Worm (Caenorhabditis elegans) whole organism, L4 larva: ENCODE data around the gene nhr-12.
A peak's percentile ranks its signal among the peaks of the same experiment; 100 is the strongest.

Experiments
- aly-2 ChIP-seq: sonication (generic microtip); optimal IDR thresholded peaks from 2 replicates; lab custom pipeline; 2018; ENCODE audit warnings: missing biosample characterization, missing genetic modification characterization
- dmd-9 ChIP-seq: fragments of 200-800 bp; sonication (Bioruptor generic); IDR thresholded peaks from 2 replicates; pipeline ENCODE4 v1.3.6; 2022; ENCODE audit warnings: missing genetic modification reagents, missing genetic modification characterization, missing compliant biosample characterization
- lsy-2 ChIP-seq, 2 experiments: fragments of 150-350 bp in 1 of 2; sonication (generic microtip) in 1 of 2; optimal IDR thresholded peaks; 2 replicates each; lab custom pipeline; 2014 to 2017; ENCODE audit warnings: missing biosample characterization in 2 of 2, missing genetic modification characterization in 2 of 2
- nhr-25 ChIP-seq: sonication (generic microtip); optimal IDR thresholded peaks from 2 replicates; lab custom pipeline; 2017; ENCODE audit warnings: missing genetic modification characterization, mild to moderate bottlenecking, missing compliant biosample characterization, antibody characterized with exemption, moderate library complexity, borderline replicate concordance; ENCODE audit not compliant: insufficient read depth
- pha-4 ChIP-seq, 2 experiments: fragments of 150-350 bp in 1 of 2; fragments of 200-800 bp in 1 of 2; sonication (Bioruptor generic) in 1 of 2; IDR thresholded peaks in 1 of 2; optimal IDR thresholded peaks in 1 of 2; 2 replicates each; pipeline versions ENCODE4 v1.3.6 to Lab custom; 2014 to 2022; ENCODE audit warnings: missing genetic modification characterization in 2 of 2, missing genetic modification reagents in 2 of 2, missing biosample characterization in 1 of 2, missing compliant biosample characterization in 1 of 2
- pqm-1 ChIP-seq: sonication (generic microtip); optimal IDR thresholded peaks from 2 replicates; lab custom pipeline; 2017; ENCODE audit warnings: missing biosample characterization, missing genetic modification characterization
- set-16 ChIP-seq: fragments of 200-800 bp; sonication (Bioruptor generic); IDR thresholded peaks from 2 replicates; pipeline ENCODE4 v1.3.6; 2022; ENCODE audit warnings: missing genetic modification reagents, missing genetic modification characterization, missing compliant biosample characterization
- snpc-4 ChIP-seq: fragments of 150-350 bp; optimal IDR thresholded peaks from 2 replicates; lab custom pipeline; 2014; ENCODE audit warnings: missing biosample characterization, missing genetic modification characterization
- tra-1 ChIP-seq: fragments of 200-800 bp; sonication (Bioruptor generic); IDR thresholded peaks from 2 replicates; pipeline ENCODE4 v1.3.6; 2022; ENCODE audit warnings: missing genetic modification reagents, missing genetic modification characterization, missing compliant biosample characterization
- unc-39 ChIP-seq: sonication (generic microtip); optimal IDR thresholded peaks from 2 replicates; lab custom pipeline; 2017; ENCODE audit warnings: missing biosample characterization, missing genetic modification characterization

DNA sequence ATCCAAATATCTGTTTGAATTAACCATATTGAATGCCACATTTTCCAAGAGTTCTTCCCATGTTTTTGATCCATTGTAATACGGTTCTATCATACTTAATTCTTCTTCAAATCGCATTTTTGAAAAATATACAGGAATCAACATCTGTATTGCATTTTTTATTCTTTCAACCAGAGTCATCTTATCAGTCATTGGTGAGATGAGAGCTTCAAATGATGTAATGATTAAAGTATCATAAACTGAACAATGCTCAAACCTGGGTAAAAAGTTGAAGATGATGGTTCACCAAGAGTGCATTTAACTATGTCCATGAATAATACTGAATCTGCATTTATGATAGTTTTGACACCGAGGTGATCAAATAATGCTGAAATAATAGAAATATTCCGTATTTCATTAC is 20.0 kb upstream of the nhr-12 start:
- no peak for TF ChIP-seq dmd-9
- TF ChIP-seq set-16 (GFP tag; lab: Robert Waterston, UW) = no peak
- TF ChIP-seq pqm-1 (tag; lab: Kevin White, UChicago) = peak; percentile 34
- no peak for TF ChIP-seq nhr-25 (tag; lab: Kevin White, UChicago)
- TF ChIP-seq tra-1 (GFP tag; lab: Robert Waterston, UW) = no peak
- no peak for TF ChIP-seq pha-4 (GFP tag; IDR thresholded peaks at IDR 0.05; lab: Robert Waterston, UW)
- TF ChIP-seq pha-4 (tag; optimal IDR thresholded peaks at IDR 0.05; lab: Kevin White, UChicago) = no peak
- no peak for TF ChIP-seq aly-2 (tag; lab: Kevin White, UChicago)
- TF ChIP-seq lsy-2 (tag; optimal IDR thresholded peaks at IDR 0.05; lab: Kevin White, UChicago) = no peak
- no peak for TF ChIP-seq snpc-4 (tag; lab: Kevin White, UChicago)
- no peak for TF ChIP-seq unc-39 (tag; lab: Kevin White, UChicago)
